Worm (Caenorhabditis elegans) whole organism, young adult: ENCODE results near the gene R13D11.10.

Source experiments
- B0019.2 ChIP-seq: fragments of 200-800 bp; sonication (Bioruptor generic); conservative IDR thresholded peaks from 2 replicates; pipeline ENCODE4 v1.3.6; 2022; ENCODE audit warnings: missing genetic modification reagents, missing genetic modification characterization, missing compliant biosample characterization
- B0035.1 ChIP-seq: sonication (generic microtip); optimal IDR thresholded peaks from 2 replicates; lab custom pipeline; 2016; ENCODE audit warnings: missing genetic modification characterization, mild to moderate bottlenecking, missing compliant biosample characterization, missing genotype, missing genetic modification reagents
- B0261.1 ChIP-seq: sonication (generic microtip); optimal IDR thresholded peaks from 2 replicates; lab custom pipeline; 2016; ENCODE audit warnings: mild to moderate bottlenecking, missing genetic modification characterization, moderate library complexity, missing compliant biosample characterization
- F22D6.2 ChIP-seq: sonication (generic microtip); optimal IDR thresholded peaks from 2 replicates; lab custom pipeline; 2016; ENCODE audit warnings: mild to moderate bottlenecking, missing genetic modification characterization, missing compliant biosample characterization
- F39B2.1 ChIP-seq: fragments of 200-800 bp; sonication (Bioruptor generic); IDR thresholded peaks from 2 replicates; pipeline ENCODE4 v1.3.6; 2022; ENCODE audit warnings: missing genetic modification reagents, missing genetic modification characterization, missing compliant biosample characterization
- F55B11.4 ChIP-seq: sonication (generic microtip); optimal IDR thresholded peaks from 2 replicates; lab custom pipeline; 2016; ENCODE audit warnings: missing compliant biosample characterization, missing genetic modification characterization, borderline replicate concordance; ENCODE audit not compliant: insufficient read depth
- K11D2.4 ChIP-seq: fragments of 200-800 bp; sonication (Bioruptor generic); IDR thresholded peaks from 2 replicates; pipeline ENCODE4 v1.3.6; 2022; ENCODE audit warnings: missing genetic modification reagents, missing genetic modification characterization, missing compliant biosample characterization
- T26A5.8 ChIP-seq: sonication (generic microtip); optimal IDR thresholded peaks from 2 replicates; lab custom pipeline; 2016; ENCODE audit warnings: missing genetic modification characterization, missing compliant biosample characterization
- Y79H2A.3 ChIP-seq: fragments of 200-800 bp; sonication (Bioruptor generic); conservative IDR thresholded peaks from 2 replicates; pipeline ENCODE4 v1.3.6; 2022; ENCODE audit warnings: missing genetic modification reagents, missing genetic modification characterization, missing compliant biosample characterization
- Y95B8A.8 ChIP-seq: fragments of 200-800 bp; sonication (Bioruptor generic); IDR thresholded peaks from 2 replicates; pipeline ENCODE4 v1.3.6; 2022; ENCODE audit warnings: missing genetic modification reagents, missing genetic modification characterization, missing compliant biosample characterization
- ama-1 ChIP-seq, 3 experiments: fragments of 150-350 bp in 1 of 3; sonication (generic microtip) in 2 of 3; optimal IDR thresholded peaks; 2 replicates each; lab custom pipeline; 2014 to 2018; ENCODE audit warnings: missing biosample characterization in 2 of 3, missing genetic modification characterization in 2 of 3, missing genetic modification reagents in 2 of 3
- athp-1 ChIP-seq: sonication (generic microtip); optimal IDR thresholded peaks from 2 replicates; lab custom pipeline; 2017; ENCODE audit warnings: mild to moderate bottlenecking, missing genetic modification characterization, missing compliant biosample characterization
- attf-5 ChIP-seq: fragments of 200-800 bp; sonication (Bioruptor generic); optimal IDR thresholded peaks from 2 replicates; lab custom pipeline; 2018; ENCODE audit warnings: mild to moderate bottlenecking, missing genetic modification characterization, missing compliant biosample characterization
- ccch-3 ChIP-seq: fragments of 200-800 bp; sonication (Bioruptor generic); optimal IDR thresholded peaks from 2 replicates; lab custom pipeline; 2018; ENCODE audit warnings: mild to moderate bottlenecking, missing genetic modification characterization, missing compliant biosample characterization
- ceh-100 ChIP-seq: fragments of 200-800 bp; sonication (Bioruptor generic); IDR thresholded peaks from 2 replicates; pipeline ENCODE4 v1.3.6; 2022; ENCODE audit warnings: missing genetic modification reagents, missing genetic modification characterization, missing compliant biosample characterization
- ceh-79 ChIP-seq: sonication (generic microtip); optimal IDR thresholded peaks from 2 replicates; lab custom pipeline; 2017; ENCODE audit warnings: mild to moderate bottlenecking, missing genetic modification characterization, missing compliant biosample characterization
- chd-7 ChIP-seq: sonication (generic microtip); optimal IDR thresholded peaks from 2 replicates; lab custom pipeline; 2016; ENCODE audit warnings: mild to moderate bottlenecking, missing genetic modification characterization, moderate library complexity, missing compliant biosample characterization
- dox-1 ChIP-seq: fragments of 200-800 bp; sonication (Bioruptor generic); IDR thresholded peaks from 2 replicates; pipeline ENCODE4 v1.3.6; 2022; ENCODE audit warnings: missing genetic modification reagents, missing genetic modification characterization, missing compliant biosample characterization
- egl-44 ChIP-seq: fragments of 200-800 bp; sonication (Bioruptor generic); IDR thresholded peaks from 2 replicates; pipeline ENCODE4 v1.3.6; 2022; ENCODE audit warnings: missing genetic modification reagents, missing genetic modification characterization, missing compliant biosample characterization
- egrh-3 ChIP-seq: fragments of 200-800 bp; sonication (Bioruptor generic); IDR thresholded peaks from 2 replicates; pipeline ENCODE4 v1.3.6; 2022; ENCODE audit warnings: missing genetic modification reagents, missing genetic modification characterization, missing compliant biosample characterization
- hmg-1.2 ChIP-seq: fragments of 200-800 bp; sonication (Bioruptor generic); IDR thresholded peaks from 2 replicates; pipeline ENCODE4 v1.3.6; 2022; ENCODE audit warnings: missing genetic modification reagents, missing genetic modification characterization, missing compliant biosample characterization
- let-526 ChIP-seq: fragments of 200-800 bp; sonication (Bioruptor generic); IDR thresholded peaks from 2 replicates; pipeline ENCODE4 v1.3.6; 2022; ENCODE audit warnings: missing genetic modification reagents, missing genetic modification characterization, missing compliant biosample characterization
- lin-35 ChIP-seq, 3 experiments: fragments of 150-350 bp in 2 of 3; sonication (generic microtip) in 1 of 3; optimal IDR thresholded peaks; 2 replicates each; lab custom pipeline; 2014 to 2018; ENCODE audit warnings: missing biosample characterization in 3 of 3, missing genetic modification characterization in 3 of 3, missing genetic modification reagents in 3 of 3
- madf-10 ChIP-seq: sonication (generic microtip); optimal IDR thresholded peaks from 2 replicates; lab custom pipeline; 2016; ENCODE audit warnings: mild to moderate bottlenecking, missing genetic modification characterization, missing compliant biosample characterization
- madf-3 ChIP-seq: fragments of 200-800 bp; sonication (Bioruptor generic); IDR thresholded peaks from 2 replicates; pipeline ENCODE4 v1.3.6; 2022; ENCODE audit warnings: missing genetic modification reagents, missing genetic modification characterization, missing compliant biosample characterization
- madf-8 ChIP-seq: fragments of 200-800 bp; sonication (Bioruptor generic); conservative IDR thresholded peaks from 2 replicates; pipeline ENCODE4 v1.3.6; 2022; ENCODE audit warnings: missing genetic modification reagents, missing genetic modification characterization, missing compliant biosample characterization
- nhr-120 ChIP-seq: fragments of 200-800 bp; sonication (Bioruptor generic); IDR thresholded peaks from 2 replicates; pipeline ENCODE4 v1.3.6; 2022; ENCODE audit warnings: missing genetic modification characterization, missing compliant biosample characterization
- nhr-27 ChIP-seq: fragments of 200-800 bp; sonication (Bioruptor generic); optimal IDR thresholded peaks from 2 replicates; lab custom pipeline; 2018; ENCODE audit warnings: mild to moderate bottlenecking, missing genetic modification characterization, moderate library complexity, missing compliant biosample characterization
- pha-4 ChIP-seq: fragments of 150-350 bp; sonication (generic microtip); optimal IDR thresholded peaks from 2 replicates; lab custom pipeline; 2014; ENCODE audit warnings: missing biosample characterization, missing genetic modification reagents, missing genetic modification characterization
- repo-1 ChIP-seq: sonication (generic microtip); optimal IDR thresholded peaks from 2 replicates; lab custom pipeline; 2017; ENCODE audit warnings: mild to moderate bottlenecking, missing genetic modification characterization, missing compliant biosample characterization
- snpc-1.1 ChIP-seq: sonication (generic microtip); optimal IDR thresholded peaks from 2 replicates; lab custom pipeline; 2017; ENCODE audit warnings: missing genetic modification characterization, mild to moderate bottlenecking, missing compliant biosample characterization, antibody characterized with exemption, moderate library complexity, missing genotype, missing genetic modification reagents; ENCODE audit not compliant: insufficient read depth
- snpc-4 ChIP-seq, 5 experiments: fragments of 150-350 bp in 1 of 5; sonication (generic microtip) in 4 of 5; optimal IDR thresholded peaks; 2 replicates each; lab custom pipeline; 2014 to 2018; ENCODE audit warnings: missing genetic modification characterization in 5 of 5, missing biosample characterization in 3 of 5, antibody characterized with exemption in 2 of 5, mild to moderate bottlenecking in 2 of 5, missing compliant biosample characterization in 2 of 5, missing genotype in 2 of 5, moderate library complexity in 2 of 5, missing genetic modification reagents in 1 of 5
- somi-1 ChIP-seq: fragments of 200-800 bp; sonication (Bioruptor generic); optimal IDR thresholded peaks from 2 replicates; lab custom pipeline; 2018; ENCODE audit warnings: mild to moderate bottlenecking, missing genetic modification characterization, missing compliant biosample characterization
- sptf-2 ChIP-seq: fragments of 200-800 bp; sonication (Bioruptor generic); optimal IDR thresholded peaks from 2 replicates; lab custom pipeline; 2018; ENCODE audit warnings: mild to moderate bottlenecking, missing genetic modification characterization, missing compliant biosample characterization
- tbx-9 ChIP-seq: sonication (generic microtip); optimal IDR thresholded peaks from 2 replicates; lab custom pipeline; 2016; ENCODE audit warnings: borderline replicate concordance, missing genetic modification characterization, inconsistent platforms, missing compliant biosample characterization
- zim-3 ChIP-seq: sonication (generic microtip); optimal IDR thresholded peaks from 2 replicates; lab custom pipeline; 2017; ENCODE audit warnings: mild to moderate bottlenecking, missing genetic modification characterization, moderate library complexity, missing compliant biosample characterization
- ztf-25 ChIP-seq: fragments of 200-800 bp; sonication (Bioruptor generic); IDR thresholded peaks from 2 replicates; pipeline ENCODE4 v1.3.6; 2022; ENCODE audit warnings: missing genetic modification reagents, missing genetic modification characterization, missing compliant biosample characterization
- ztf-3 ChIP-seq: fragments of 200-800 bp; sonication (Bioruptor generic); optimal IDR thresholded peaks from 2 replicates; lab custom pipeline; 2018; ENCODE audit warnings: mild to moderate bottlenecking, missing genetic modification characterization, missing compliant biosample characterization
- ztf-6 ChIP-seq: fragments of 200-800 bp; sonication (Bioruptor generic); IDR thresholded peaks from 2 replicates; pipeline ENCODE4 v1.3.6; 2022; ENCODE audit warnings: missing genetic modification reagents, missing genetic modification characterization, missing compliant biosample characterization

R13D11.10 gene

ce11 chrV:802726-803125 is 10.3 kb downstream of the R13D11.10 start:
- TF ChIP-seq madf-8 (GFP tag; lab: Robert Waterston, UW) (no peak), repo-1 (tag; lab: Kevin White, UChicago) (no peak), attf-5 (GFP tag; lab: Kevin White, UChicago) (no peak), nhr-27 (tag; lab: Kevin White, UChicago) (no peak), B0035.1 (tag; lab: Kevin White, UChicago) (no peak), Y79H2A.3 (GFP tag; lab: Robert Waterston, UW) (no peak), ama-1 (optimal IDR thresholded peaks at IDR 0.05; lab: Kevin White, UChicago) (no peak), ama-1 (GFP tag; optimal IDR thresholded peaks at IDR 0.05; lab: Kevin White, UChicago) (no peak), T26A5.8 (tag; lab: Kevin White, UChicago) (no peak), B0019.2 (GFP tag; lab: Robert Waterston, UW) (no peak), athp-1 (tag; lab: Kevin White, UChicago) (no peak), zim-3 (tag; lab: Kevin White, UChicago) (no peak), chd-7 (tag; lab: Kevin White, UChicago) (no peak), B0261.1 (tag; lab: Kevin White, UChicago) (no peak), tbx-9 (no peak)
- TF ChIP-seq, all 124 proteins: peak for 0

- TF ChIP-seq F55B11.4 (no peak), hmg-1.2 (GFP tag; lab: Robert Waterston, UW) (no peak), dox-1 (GFP tag; lab: Robert Waterston, UW) (no peak), pha-4 (tag; lab: Kevin White, UChicago) (no peak), ama-1 (optimal IDR thresholded peaks at IDR 0.05; lab: Kevin White, UChicago) (no peak), ama-1 (GFP tag; optimal IDR thresholded peaks at IDR 0.05; lab: Kevin White, UChicago) (no peak), sptf-2 (GFP tag; lab: Kevin White, UChicago) (no peak), ztf-25 (GFP tag; lab: Robert Waterston, UW) (no peak), egl-44 (no peak), K11D2.4 (GFP tag; lab: Robert Waterston, UW) (no peak), egrh-3 (GFP tag; lab: Robert Waterston, UW) (no peak), let-526 (GFP tag; lab: Robert Waterston, UW) (no peak), F39B2.1 (GFP tag; lab: Robert Waterston, UW) (no peak), madf-3 (GFP tag; lab: Robert Waterston, UW) (no peak)
Observed at ce11 chrV:801555-802060, 11.4 kb downstream of the R13D11.10 start.

DNA sequence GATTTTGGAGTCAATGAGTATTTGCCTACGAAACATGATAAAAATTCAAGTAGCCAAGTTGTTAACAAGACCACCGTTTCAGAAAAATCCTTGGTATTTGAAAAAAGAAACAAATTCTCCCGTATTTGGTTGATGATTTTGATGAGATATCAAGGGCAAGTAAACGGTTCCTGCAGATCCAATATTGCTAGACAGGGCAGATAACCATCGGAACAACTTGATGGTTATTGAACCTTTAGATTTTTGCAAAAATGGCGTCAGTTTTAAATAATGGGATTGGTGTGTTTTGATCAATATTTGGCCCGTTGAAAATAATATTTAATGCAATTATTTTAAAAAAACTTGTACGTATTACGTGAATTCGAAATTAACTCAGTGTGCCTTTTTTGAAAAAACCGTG is 12.7 kb downstream of the R13D11.10 start:
- TF ChIP-seq ceh-79 (tag; lab: Kevin White, UChicago) (no peak), B0261.1 (tag; lab: Kevin White, UChicago) (no peak), madf-10 (tag; lab: Kevin White, UChicago) (no peak), sptf-2 (GFP tag; lab: Kevin White, UChicago) (no peak), Y95B8A.8 (no peak), ceh-100 (GFP tag; lab: Robert Waterston, UW) (no peak), ccch-3 (no peak)

ce11 chrV:797241-797640 is 15.8 kb downstream of the R13D11.10 start:
- TF ChIP-seq nhr-120 (no peak), repo-1 (tag; lab: Kevin White, UChicago) (no peak), ztf-3 (GFP tag; lab: Kevin White, UChicago) (no peak), ztf-25 (GFP tag; lab: Robert Waterston, UW) (no peak), somi-1 (GFP tag; lab: Kevin White, UChicago) (no peak), F22D6.2 (tag; lab: Kevin White, UChicago) (no peak), snpc-4 (GFP tag; optimal IDR thresholded peaks at IDR 0.05; lab: Kevin White, UChicago) (no peak), snpc-4 (tag; optimal IDR thresholded peaks at IDR 0.05; lab: Kevin White, UChicago) (peak in 3 of 4 experiments; percentile 37 to 82 (median 78)), snpc-1.1 (tag; lab: Kevin White, UChicago) (peak; percentile 3), ztf-6 (GFP tag; lab: Robert Waterston, UW) (no peak), lin-35 (GFP tag; optimal IDR thresholded peaks at IDR 0.05; lab: Kevin White, UChicago) (no peak)
